Worm (Caenorhabditis elegans): ENCODE results near the gene fbxa-88.
A peak's percentile ranks its signal among the peaks of the same experiment; 100 is the strongest.

Gene fbxa-88

DNA sequence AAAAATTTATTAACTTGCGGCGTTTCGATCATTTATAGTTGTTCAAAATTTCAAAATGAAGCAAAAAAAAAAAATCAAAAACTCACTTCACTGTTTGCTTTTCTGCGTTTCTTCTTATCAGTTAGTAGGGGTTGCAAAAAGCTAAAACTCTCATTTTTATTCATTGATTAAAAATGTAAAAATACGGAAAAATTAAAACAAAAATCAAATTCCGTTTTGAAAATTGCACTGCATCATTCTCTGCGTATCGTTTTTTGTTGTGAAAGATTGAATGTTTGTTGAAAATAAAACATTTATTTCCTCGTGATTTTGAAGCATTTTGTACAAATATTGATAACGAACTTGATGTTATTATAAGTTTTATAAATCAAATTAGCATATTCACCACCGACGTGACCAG lies 13.8 kb downstream of the fbxa-88 start:
- no peak for TF ChIP-seq elt-1 (tag; optimal IDR thresholded peaks at IDR 0.05)
- TF ChIP-seq fkh-2 (tag; optimal IDR thresholded peaks at IDR 0.05): no peak
- TF ChIP-seq ZK546.5 (tag; optimal IDR thresholded peaks at IDR 0.05): no peak
- no peak for TF ChIP-seq fkh-10 (GFP tag; optimal IDR thresholded peaks at IDR 0.05)
- TF ChIP-seq pqm-1 (tag; optimal IDR thresholded peaks at IDR 0.05): peak; percentile 74
- peak; percentile 63 for TF ChIP-seq elt-2 (tag; optimal IDR thresholded peaks at IDR 0.05)
- TF ChIP-seq unc-62 (GFP tag; optimal IDR thresholded peaks at IDR 0.05): no peak
- TF ChIP-seq egl-27 (tag; optimal IDR thresholded peaks at IDR 0.05): no peak
- no peak for TF ChIP-seq mdl-1 (tag; optimal IDR thresholded peaks at IDR 0.05)
- TF ChIP-seq pha-4 (tag; optimal IDR thresholded peaks at IDR 0.05): peak; percentile 49
- no peak for TF ChIP-seq ztf-4 (tag; optimal IDR thresholded peaks at IDR 0.05)
- no peak for TF ChIP-seq sea-2 (GFP tag; optimal IDR thresholded peaks at IDR 0.05)

DNA sequence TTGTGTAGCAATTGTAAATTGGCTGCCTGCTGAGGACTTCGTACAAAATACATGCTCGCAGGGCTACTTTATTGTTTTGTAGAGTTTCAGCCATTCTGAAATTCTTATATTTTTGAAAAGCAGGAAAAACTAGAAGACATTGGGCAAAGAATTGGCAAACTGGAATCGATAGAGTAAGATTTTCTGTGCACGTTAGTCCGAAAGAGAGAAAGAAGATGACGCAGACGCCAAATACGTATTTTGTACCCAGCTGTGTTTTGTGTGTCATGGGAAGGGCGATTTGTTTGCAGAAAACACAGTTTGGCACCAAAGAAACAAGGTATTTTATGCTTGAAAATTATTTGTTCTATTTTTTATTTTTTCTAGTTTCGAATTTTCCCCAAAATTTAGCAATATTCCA lies 15.5 kb downstream of the fbxa-88 start, which contains the start of gene fbxa-143:
fbxa-143 (minus strand) TSS at position 101 of the 400 bp plus-strand sequence.
- TF ChIP-seq mdl-1 (tag; optimal IDR thresholded peaks at IDR 0.05): no peak
- no peak for TF ChIP-seq ama-1 (optimal IDR thresholded peaks at IDR 0.05)
- TF ChIP-seq nhr-77 (tag; optimal IDR thresholded peaks at IDR 0.05): no peak
- TF ChIP-seq nhr-28 (tag; optimal IDR thresholded peaks at IDR 0.05): no peak
- TF ChIP-seq elt-2 (tag; optimal IDR thresholded peaks at IDR 0.05): no peak
- no peak for TF ChIP-seq ZK546.5 (tag; optimal IDR thresholded peaks at IDR 0.05)
- no peak for TF ChIP-seq skn-1 (tag; optimal IDR thresholded peaks at IDR 0.05)
- TF ChIP-seq lin-39 (tag; optimal IDR thresholded peaks at IDR 0.05): no peak
- TF ChIP-seq ztf-11 (tag; optimal IDR thresholded peaks at IDR 0.05): no peak
- no peak for TF ChIP-seq nhr-12 (tag; optimal IDR thresholded peaks at IDR 0.05)
- TF ChIP-seq nhr-23 (tag; optimal IDR thresholded peaks at IDR 0.05): no peak

- TF ChIP-seq jun-1 (tag; optimal IDR thresholded peaks at IDR 0.05) (no peak), fkh-2 (tag; optimal IDR thresholded peaks at IDR 0.05) (no peak), lin-15B (tag; optimal IDR thresholded peaks at IDR 0.05) (no peak), sea-2 (GFP tag; optimal IDR thresholded peaks at IDR 0.05) (no peak), nhr-77 (tag; optimal IDR thresholded peaks at IDR 0.05) (no peak), ZK546.5 (tag; optimal IDR thresholded peaks at IDR 0.05) (no peak), nhr-12 (tag; optimal IDR thresholded peaks at IDR 0.05) (no peak), skn-1 (tag; optimal IDR thresholded peaks at IDR 0.05) (no peak), elt-3 (tag; optimal IDR thresholded peaks at IDR 0.05) (no peak), lin-39 (tag; optimal IDR thresholded peaks at IDR 0.05) (no peak), unc-39 (tag; optimal IDR thresholded peaks at IDR 0.05) (no peak), nfya-1 (tag; optimal IDR thresholded peaks at IDR 0.05; ENCODE audit: insufficient read depth) (no peak), ztf-4 (tag; optimal IDR thresholded peaks at IDR 0.05) (no peak)
Observed at ce11 chrV:16124739-16125138, 18.2 kb downstream of the fbxa-88 start, which contains the start of gene nhr-111. nhr-111 (minus strand) TSS chrV:16124839.

DNA sequence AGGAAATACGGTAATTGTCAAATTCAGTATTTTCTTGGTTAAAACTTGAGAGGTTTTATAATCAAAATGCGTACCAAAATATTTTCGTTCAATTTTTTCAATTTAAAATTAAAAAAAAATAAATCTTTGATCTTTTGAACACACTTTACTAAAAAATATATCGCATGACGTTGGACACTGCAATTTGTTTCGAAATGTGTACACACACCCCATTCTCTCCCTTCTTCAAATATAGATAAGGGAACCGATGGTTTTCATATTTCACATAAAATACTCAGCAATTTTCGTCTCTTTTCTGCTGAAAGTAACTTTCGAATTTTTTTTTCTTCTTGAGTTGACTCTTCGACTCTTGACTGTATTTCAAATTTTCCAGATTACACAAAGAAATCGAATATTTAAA lies 21.5 kb downstream of the fbxa-88 start:
- TF ChIP-seq aly-2 (tag; optimal IDR thresholded peaks at IDR 0.05): no peak
- peak; percentile 1 for TF ChIP-seq pqm-1 (tag; optimal IDR thresholded peaks at IDR 0.05)
- TF ChIP-seq pha-4 (tag; optimal IDR thresholded peaks at IDR 0.05): peak; percentile 56
- TF ChIP-seq snpc-4 (tag; optimal IDR thresholded peaks at IDR 0.05): no peak

ce11 chrV:16120922-16121321 lies 22.0 kb downstream of the fbxa-88 start, which contains the start of gene skr-3:
skr-3 (plus strand) TSS chrV:16121084.
- TF ChIP-seq pha-4 (tag; optimal IDR thresholded peaks at IDR 0.05) (peak; percentile 57), elt-2 (tag; optimal IDR thresholded peaks at IDR 0.05) (peak; percentile 67), ZK546.5 (tag; optimal IDR thresholded peaks at IDR 0.05) (no peak), ztf-11 (tag; optimal IDR thresholded peaks at IDR 0.05) (no peak), egl-5 (tag; optimal IDR thresholded peaks at IDR 0.05) (no peak)

DNA sequence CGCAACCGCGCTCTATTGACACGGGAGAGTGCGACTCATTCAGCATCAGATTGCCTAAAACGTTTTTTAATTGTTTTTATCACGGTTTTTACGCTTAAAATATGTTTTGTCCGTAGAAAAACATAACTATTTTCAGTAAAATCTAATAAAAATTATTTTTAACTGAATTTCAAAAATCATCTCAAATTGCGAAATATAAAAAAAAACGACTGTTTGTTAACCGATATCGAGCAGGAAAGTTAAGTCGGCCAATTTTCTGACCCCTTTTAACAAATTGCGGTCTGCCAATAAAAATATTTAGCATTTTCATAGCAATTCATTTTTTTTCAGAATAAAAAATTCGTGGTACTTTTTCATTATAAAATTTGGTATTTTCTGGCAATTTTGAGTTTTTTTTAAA lies 22.4 kb downstream of the fbxa-88 start:
- TF ChIP-seq fkh-2 (tag; optimal IDR thresholded peaks at IDR 0.05): no peak
- no peak for TF ChIP-seq unc-62 (GFP tag; optimal IDR thresholded peaks at IDR 0.05)
- TF ChIP-seq nhr-12 (tag; optimal IDR thresholded peaks at IDR 0.05): no peak
- no peak for TF ChIP-seq snpc-4 (tag; optimal IDR thresholded peaks at IDR 0.05)
- TF ChIP-seq hmg-11 (tag; optimal IDR thresholded peaks at IDR 0.05): no peak
- no peak for TF ChIP-seq lin-39 (tag; optimal IDR thresholded peaks at IDR 0.05)

- TF ChIP-seq ztf-4 (tag; optimal IDR thresholded peaks at IDR 0.05): no peak
- TF ChIP-seq nhr-11 (tag; optimal IDR thresholded peaks at IDR 0.05): no peak
- TF ChIP-seq nhr-28 (tag; optimal IDR thresholded peaks at IDR 0.05): no peak
- TF ChIP-seq nhr-12 (tag; optimal IDR thresholded peaks at IDR 0.05): no peak
- no peak for TF ChIP-seq ZK546.5 (tag; optimal IDR thresholded peaks at IDR 0.05)
- no peak for TF ChIP-seq elt-2 (tag; optimal IDR thresholded peaks at IDR 0.05)
Observed at ce11 chrV:16118601-16119000, 24.3 kb downstream of the fbxa-88 start, which contains the start of gene str-103. str-103 (minus strand) TSS chrV:16118701.
